Fruit fly (Drosophila melanogaster) whole organism, embryonic: ENCODE measurements around the gene Mlc-c.

Source experiments
- CG10267 ChIP-seq: fragments of 200-800 bp; sonication (Bioruptor generic); optimal IDR thresholded peaks from 2 replicates; lab custom pipeline; 2018; ENCODE audit warnings: missing biosample characterization, mild to moderate bottlenecking, missing genetic modification characterization, moderate library complexity
- CG10543 ChIP-seq: fragments of 200-800 bp; sonication (Bioruptor generic); optimal IDR thresholded peaks from 3 replicates; lab custom pipeline; 2017; ENCODE audit warnings: missing biosample characterization, mild to moderate bottlenecking, missing genetic modification characterization, moderate library complexity
- CG11504 ChIP-seq: fragments of 200-800 bp; sonication (Bioruptor generic); optimal IDR thresholded peaks from 3 replicates; lab custom pipeline; 2019; ENCODE audit warnings: missing biosample characterization, mild to moderate bottlenecking, missing genetic modification characterization, moderate library complexity
- CG12236 ChIP-seq: fragments of 200-800 bp; sonication (Bioruptor generic); optimal IDR thresholded peaks from 2 replicates; lab custom pipeline; 2016; ENCODE audit warnings: missing biosample characterization, missing genetic modification characterization
- CG12391 ChIP-seq: fragments of 200-800 bp; sonication (Bioruptor generic); optimal IDR thresholded peaks from 3 replicates; lab custom pipeline; 2018; ENCODE audit warnings: missing biosample characterization, mild to moderate bottlenecking, missing genetic modification characterization, moderate library complexity
- CG14050 ChIP-seq: fragments of 200-800 bp; sonication (Bioruptor generic); IDR thresholded peaks from 3 replicates; pipeline ENCODE4 v1.3.6; 2022; ENCODE audit warnings: missing biosample characterization, missing genetic modification characterization
- CG1647 ChIP-seq: fragments of 200-800 bp; sonication (Bioruptor generic); optimal IDR thresholded peaks from 3 replicates; lab custom pipeline; 2016; ENCODE audit warnings: missing biosample characterization, missing genetic modification characterization
- CG16815 ChIP-seq: fragments of 200-800 bp; sonication (Bioruptor generic); optimal IDR thresholded peaks from 3 replicates; lab custom pipeline; 2017; ENCODE audit warnings: missing biosample characterization, mild to moderate bottlenecking, missing genetic modification characterization
- CG17328 ChIP-seq: fragments of 200-800 bp; sonication (Bioruptor generic); IDR thresholded peaks from 2 replicates; pipeline ENCODE4 v1.3.6; 2022; ENCODE audit warnings: missing biosample characterization, missing genetic modification characterization
- CG18619 ChIP-seq: fragments of 200-800 bp; sonication (Bioruptor generic); optimal IDR thresholded peaks from 3 replicates; lab custom pipeline; 2017; ENCODE audit warnings: missing biosample characterization, mild to moderate bottlenecking, missing genetic modification characterization
- CG18764 ChIP-seq: fragments of 200-800 bp; sonication (Bioruptor generic); optimal IDR thresholded peaks from 3 replicates; lab custom pipeline; 2016; ENCODE audit warnings: missing biosample characterization, missing genetic modification characterization
- CG2202 ChIP-seq: fragments of 200-800 bp; sonication (Bioruptor generic); optimal IDR thresholded peaks from 2 replicates; lab custom pipeline; 2018; ENCODE audit warnings: missing biosample characterization, mild to moderate bottlenecking, missing genetic modification characterization
- CG4424 ChIP-seq: fragments of 200-800 bp; sonication (Bioruptor generic); optimal IDR thresholded peaks from 3 replicates; lab custom pipeline; 2016; ENCODE audit warnings: missing biosample characterization, missing genetic modification characterization
- CG4617 ChIP-seq: fragments of 200-800 bp; sonication (Bioruptor generic); optimal IDR thresholded peaks from 3 replicates; lab custom pipeline; 2016; ENCODE audit warnings: missing biosample characterization, missing genetic modification characterization, borderline replicate concordance
- CG6654 ChIP-seq: fragments of 200-800 bp; sonication (Bioruptor generic); optimal IDR thresholded peaks from 2 replicates; lab custom pipeline; 2017; ENCODE audit warnings: missing biosample characterization, mild to moderate bottlenecking, missing genetic modification characterization
- CG6683 ChIP-seq: fragments of 200-800 bp; sonication (Bioruptor generic); optimal IDR thresholded peaks from 2 replicates; lab custom pipeline; 2017; ENCODE audit warnings: missing biosample characterization, mild to moderate bottlenecking, missing genetic modification characterization, missing genetic modification reagents
- CG7987 ChIP-seq: fragments of 200-800 bp; sonication (Bioruptor generic); optimal IDR thresholded peaks from 2 replicates; lab custom pipeline; 2018; ENCODE audit warnings: missing biosample characterization, mild to moderate bottlenecking, missing genetic modification characterization, moderate library complexity
- CG9727 ChIP-seq: fragments of 200-800 bp; sonication (Bioruptor generic); optimal IDR thresholded peaks from 3 replicates; lab custom pipeline; 2017; ENCODE audit warnings: missing biosample characterization, mild to moderate bottlenecking, missing genetic modification characterization
- CkIIα-i1 ChIP-seq: fragments of 200-800 bp; sonication (Bioruptor generic); IDR thresholded peaks from 2 replicates; pipeline ENCODE4 v1.3.6; 2022; ENCODE audit warnings: missing biosample characterization, missing genetic modification characterization
- Dll ChIP-seq: fragments of 200-800 bp; sonication (Bioruptor generic); IDR thresholded peaks from 4 replicates; pipeline ENCODE4 v1.3.6; 2022; ENCODE audit warnings: missing biosample characterization, missing genetic modification characterization; ENCODE audit not compliant: partially characterized antibody
- HHEX ChIP-seq: fragments of 200-800 bp; sonication (Bioruptor generic); optimal IDR thresholded peaks from 3 replicates; lab custom pipeline; 2017; ENCODE audit warnings: missing biosample characterization, mild to moderate bottlenecking, missing genetic modification characterization, missing genetic modification reagents
- Hand ChIP-seq: fragments of 200-800 bp; sonication (Bioruptor generic); optimal IDR thresholded peaks from 2 replicates; lab custom pipeline; 2017; ENCODE audit warnings: mild to moderate bottlenecking, missing biosample characterization, missing genetic modification reagents, missing genetic modification characterization
- MESR4 ChIP-seq: fragments of 200-800 bp; sonication (Bioruptor generic); optimal IDR thresholded peaks from 2 replicates; lab custom pipeline; 2018; ENCODE audit warnings: missing biosample characterization, mild to moderate bottlenecking, missing genetic modification characterization, moderate library complexity
- Mes4 ChIP-seq: fragments of 200-800 bp; sonication (Bioruptor generic); optimal IDR thresholded peaks from 2 replicates; lab custom pipeline; 2016; ENCODE audit warnings: missing biosample characterization, missing genetic modification characterization
- Oli ChIP-seq: fragments of 200-800 bp; sonication (Bioruptor generic); optimal IDR thresholded peaks from 2 replicates; lab custom pipeline; 2018; ENCODE audit warnings: missing biosample characterization, mild to moderate bottlenecking, missing genetic modification characterization, moderate library complexity
- Sin3A ChIP-seq: fragments of >200 bp; optimal IDR thresholded peaks from 2 replicates; lab custom pipeline; 2018
- Six4 ChIP-seq: fragments of 200-800 bp; sonication (Bioruptor generic); optimal IDR thresholded peaks from 2 replicates; lab custom pipeline; 2016; ENCODE audit warnings: missing biosample characterization, missing genetic modification characterization
- Taf1 ChIP-seq: fragments of 200-800 bp; sonication (Bioruptor generic); IDR thresholded peaks from 2 replicates; pipeline ENCODE4 v1.3.6; 2022; ENCODE audit warnings: missing biosample characterization, missing genetic modification characterization
- amos ChIP-seq: fragments of 200-800 bp; sonication (Bioruptor generic); IDR thresholded peaks from 2 replicates; pipeline ENCODE4 v1.3.6; 2022; ENCODE audit warnings: missing biosample characterization, missing genetic modification characterization; ENCODE audit not compliant: partially characterized antibody
- ash1 ChIP-seq: fragments of 200-800 bp; sonication (Bioruptor generic); optimal IDR thresholded peaks from 2 replicates; lab custom pipeline; 2018; ENCODE audit warnings: missing biosample characterization, mild to moderate bottlenecking, missing genetic modification characterization
- chif ChIP-seq, 2 experiments: fragments of 200-800 bp; sonication (Bioruptor generic); optimal IDR thresholded peaks; 3 replicates each; lab custom pipeline; 2016; ENCODE audit warnings: missing biosample characterization in 2 of 2, missing genetic modification characterization in 2 of 2
- crp ChIP-seq, 2 experiments: fragments of 200-800 bp; sonication (Bioruptor generic); optimal IDR thresholded peaks; 2 replicates in 1 of 2; 3 replicates in 1 of 2; lab custom pipeline; 2017; ENCODE audit warnings: missing biosample characterization in 2 of 2, missing genetic modification characterization in 2 of 2, mild to moderate bottlenecking in 1 of 2, moderate library complexity in 1 of 2
- dan ChIP-seq: fragments of 200-800 bp; sonication (Bioruptor generic); IDR thresholded peaks from 2 replicates; pipeline ENCODE4 v1.3.6; 2022; ENCODE audit warnings: missing biosample characterization, missing genetic modification characterization
- dati ChIP-seq: fragments of 200-800 bp; sonication (Bioruptor generic); IDR thresholded peaks from 2 replicates; pipeline ENCODE4 v1.3.6; 2022; ENCODE audit warnings: missing biosample characterization, missing genetic modification characterization
- dimm ChIP-seq: fragments of 200-800 bp; sonication (Bioruptor generic); IDR thresholded peaks from 2 replicates; pipeline ENCODE4 v1.3.6; 2022; ENCODE audit warnings: missing biosample characterization, missing genetic modification characterization
- fd96Cb ChIP-seq: fragments of 200-800 bp; sonication (Bioruptor generic); optimal IDR thresholded peaks from 2 replicates; lab custom pipeline; 2018; ENCODE audit warnings: missing biosample characterization, mild to moderate bottlenecking, missing genetic modification characterization, moderate library complexity
- gsb ChIP-seq: fragments of 200-800 bp; sonication (Bioruptor generic); IDR thresholded peaks from 2 replicates; pipeline ENCODE4 v1.3.6; 2022; ENCODE audit warnings: missing biosample characterization, missing genetic modification characterization
- h ChIP-seq: fragments of >200 bp; optimal IDR thresholded peaks from 2 replicates; lab custom pipeline; 2017
- ham ChIP-seq: fragments of 200-800 bp; sonication (Bioruptor generic); IDR thresholded peaks from 2 replicates; pipeline ENCODE4 v1.3.6; 2022; ENCODE audit warnings: missing biosample characterization, missing genetic modification characterization
- lmd ChIP-seq: fragments of 200-800 bp; sonication (Bioruptor generic); IDR thresholded peaks from 2 replicates; pipeline ENCODE4 v1.3.6; 2022; ENCODE audit warnings: missing biosample characterization, missing genetic modification characterization
- maf-S ChIP-seq: fragments of 200-800 bp; sonication (Bioruptor generic); optimal IDR thresholded peaks from 2 replicates; lab custom pipeline; 2016; ENCODE audit warnings: missing biosample characterization, missing genetic modification characterization
- nom ChIP-seq: fragments of 200-800 bp; sonication (Bioruptor generic); optimal IDR thresholded peaks from 2 replicates; lab custom pipeline; 2017; ENCODE audit warnings: missing biosample characterization, missing genetic modification characterization, mild to moderate bottlenecking, moderate library complexity, missing genetic modification reagents
- onecut ChIP-seq: fragments of 200-800 bp; sonication (Bioruptor generic); IDR thresholded peaks from 2 replicates; pipeline ENCODE4 v1.3.6; 2022; ENCODE audit warnings: missing biosample characterization, missing genetic modification characterization
- peb ChIP-seq: fragments of 200-800 bp; sonication (Bioruptor generic); IDR thresholded peaks from 2 replicates; pipeline ENCODE4 v1.3.6; 2022; ENCODE audit warnings: missing biosample characterization, missing genetic modification characterization
- pho ChIP-seq: fragments of 200-800 bp; sonication (Bioruptor generic); optimal IDR thresholded peaks from 2 replicates; lab custom pipeline; 2016; ENCODE audit warnings: missing biosample characterization, missing genetic modification characterization
- row ChIP-seq: fragments of 200-800 bp; sonication (Bioruptor generic); IDR thresholded peaks from 3 replicates; pipeline ENCODE4 v1.3.6; 2022; ENCODE audit warnings: missing biosample characterization, missing genetic modification characterization
- salm ChIP-seq: fragments of 200-800 bp; sonication (Bioruptor generic); optimal IDR thresholded peaks from 2 replicates; lab custom pipeline; 2018; ENCODE audit warnings: missing biosample characterization, mild to moderate bottlenecking, missing genetic modification characterization
- slp2 ChIP-seq: fragments of 200-800 bp; sonication (Bioruptor generic); optimal IDR thresholded peaks from 2 replicates; lab custom pipeline; 2016; ENCODE audit warnings: missing biosample characterization, missing genetic modification characterization
- sna ChIP-seq: fragments of 200-800 bp; sonication (Bioruptor generic); IDR thresholded peaks from 2 replicates; pipeline ENCODE4 v1.3.6; 2022; ENCODE audit warnings: missing biosample characterization, missing genetic modification characterization; ENCODE audit not compliant: partially characterized antibody
- sr ChIP-seq: fragments of 200-800 bp; sonication (Bioruptor generic); IDR thresholded peaks from 3 replicates; pipeline ENCODE4 v1.3.6; 2022; ENCODE audit warnings: missing biosample characterization, missing genetic modification characterization
- tio ChIP-seq: fragments of 200-800 bp; sonication (Bioruptor generic); optimal IDR thresholded peaks from 2 replicates; lab custom pipeline; 2017; ENCODE audit warnings: missing biosample characterization, missing genetic modification characterization, inconsistent platforms
- usp ChIP-seq: fragments of >200 bp; optimal IDR thresholded peaks from 2 replicates; lab custom pipeline; 2017; ENCODE audit warnings: missing biosample characterization, missing genetic modification characterization

Gene Mlc-c

dm6 chrX:5665902-5666301, 43.6 kb upstream of the Mlc-c start, which contains the start of the genes Sirt4 and CG4119 (continued):
- peak in 1 of 2 experiments; percentile 44 for TF ChIP-seq crp (GFP tag; optimal IDR thresholded peaks at IDR 0.05; lab: Kevin White, UChicago)
- TF ChIP-seq CG14050, result no peak
- no peak for TF ChIP-seq dimm
- no peak for TF ChIP-seq Hand
- no peak for TF ChIP-seq CG18764 (GFP tag; lab: Kevin White, UChicago)
- TF ChIP-seq CG2202 (tag; lab: Kevin White, UChicago), result no peak
- no peak for TF ChIP-seq salm (tag; lab: Kevin White, UChicago)
- no peak for TF ChIP-seq h (lab: Kevin White, UChicago)
- no peak for TF ChIP-seq pho (GFP tag; lab: Kevin White, UChicago)
- peak; percentile 81 for TF ChIP-seq onecut (GFP tag; lab: Robert Waterston, UW)
- peak; percentile 11 for TF ChIP-seq CG7987 (GFP tag; lab: Kevin White, UChicago)
- TF ChIP-seq chif (GFP tag; optimal IDR thresholded peaks at IDR 0.05; lab: Kevin White, UChicago), result no peak
- TF ChIP-seq CkIIα-i1 (GFP tag; lab: Robert Waterston, UW), result no peak
- TF ChIP-seq gsb (GFP tag; lab: Robert Waterston, UW), result no peak
- no peak for TF ChIP-seq ham (GFP tag; lab: Robert Waterston, UW)
- no peak for TF ChIP-seq dan (GFP tag; lab: Robert Waterston, UW)
- TF ChIP-seq CG10267, result peak; percentile 41
- no peak for TF ChIP-seq ash1 (GFP tag; lab: Kevin White, UChicago)
- TF ChIP-seq CG4617 (GFP tag; lab: Kevin White, UChicago), result peak; percentile 92
- TF ChIP-seq tio (GFP tag; lab: Kevin White, UChicago), result no peak
- TF ChIP-seq CG10543 (GFP tag; lab: Kevin White, UChicago), result no peak
- no peak for TF ChIP-seq maf-S
- no peak for TF ChIP-seq Oli (tag; lab: Kevin White, UChicago)
- no peak for TF ChIP-seq nom (GFP tag; lab: Kevin White, UChicago)
- peak; percentile 9 for TF ChIP-seq CG9727 (GFP tag; lab: Kevin White, UChicago)
- no peak for TF ChIP-seq CG16815
- no peak for TF ChIP-seq Six4 (GFP tag; lab: Kevin White, UChicago)
- TF ChIP-seq CG17328 (GFP tag; lab: Robert Waterston, UW), result no peak
- TF ChIP-seq Taf1 (GFP tag; lab: Robert Waterston, UW), result 0 out of 2 replicates have a peak, but pooled peaks have one; percentile 16
- TF ChIP-seq usp (GFP tag; lab: Kevin White, UChicago), result no peak
- TF ChIP-seq dati, result no peak
- no peak for TF ChIP-seq HHEX
- TF ChIP-seq Dll (GFP tag; lab: Robert Waterston, UW), result peak; percentile 90
- TF ChIP-seq CG18619, result no peak
- no peak for TF ChIP-seq CG6683 (GFP tag; lab: Kevin White, UChicago)
- no peak for TF ChIP-seq CG6654 (GFP tag; lab: Kevin White, UChicago)
- TF ChIP-seq Mes4 (GFP tag; lab: Kevin White, UChicago), result no peak
- peak; percentile 98 for TF ChIP-seq amos
- peak; percentile 40 for TF ChIP-seq CG12391 (tag; lab: Kevin White, UChicago)
- no peak for TF ChIP-seq peb (GFP tag; lab: Robert Waterston, UW)
- TF ChIP-seq lmd (GFP tag; lab: Robert Waterston, UW), result no peak
- peak; percentile 60 for TF ChIP-seq row
- no peak for TF ChIP-seq CG4424 (GFP tag; lab: Kevin White, UChicago)
- TF ChIP-seq CG12236 (GFP tag; lab: Kevin White, UChicago), result no peak
- peak; percentile 68 for TF ChIP-seq Sin3A (lab: Kevin White, UChicago)
- TF ChIP-seq CG1647 (GFP tag; lab: Kevin White, UChicago), result no peak
- TF ChIP-seq slp2 (GFP tag; lab: Kevin White, UChicago), result no peak
- peak; percentile 92 for TF ChIP-seq MESR4 (GFP tag; lab: Kevin White, UChicago)
- TF ChIP-seq CG11504 (tag; lab: Kevin White, UChicago), result no peak
- TF ChIP-seq fd96Cb (tag; lab: Kevin White, UChicago), result no peak
- peak; percentile 91 for TF ChIP-seq sna (GFP tag; lab: Robert Waterston, UW)
- no peak for TF ChIP-seq sr (GFP tag; lab: Robert Waterston, UW)
